Fruit fly (Drosophila melanogaster): Measurements from ENCODE around the gene Hsc70-2.

Gene Hsc70-2

DNA sequence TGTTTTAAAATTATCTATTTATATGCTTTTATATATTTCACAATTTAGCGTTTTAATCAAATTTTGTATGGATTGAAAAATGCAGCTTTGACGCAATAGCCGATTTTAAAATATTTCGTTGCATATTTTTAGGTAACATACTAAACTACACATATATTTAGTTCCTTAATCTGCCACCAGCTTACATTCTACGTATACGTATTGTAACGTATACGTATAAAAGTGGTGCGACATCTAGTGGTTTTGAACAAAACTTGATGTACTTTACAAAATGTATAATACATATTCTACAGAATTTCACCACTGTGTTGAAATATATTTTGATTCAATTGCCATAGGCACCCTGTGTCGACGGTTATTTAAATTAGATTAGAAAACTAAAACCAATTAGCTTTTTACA lies 33.7 kb downstream of the Hsc70-2 start (continued):
- TF ChIP-seq CG10209 (GFP tag; optimal IDR thresholded peaks at IDR 0.05): peak; percentile 4
- no peak for TF ChIP-seq CG2129 (GFP tag; IDR thresholded peaks at IDR 0.05; ENCODE audit: partially characterized antibody)
- peak in 1 of 2 experiments; percentile 45 for TF ChIP-seq chif (GFP tag; optimal IDR thresholded peaks at IDR 0.05)
- peak; percentile 43; the same call in 2 of the 3 replicates for TF ChIP-seq CG11456 (GFP tag; IDR thresholded peaks at IDR 0.05)
- TF ChIP-seq vvl (GFP tag; IDR thresholded peaks at IDR 0.05): peak; percentile 73
- TF ChIP-seq Med (GFP tag): peak; percentile 91
- TF ChIP-seq D19A (tag; optimal IDR thresholded peaks at IDR 0.05): no peak
- TF ChIP-seq PHDP (tag; optimal IDR thresholded peaks at IDR 0.05): peak; percentile 40
- TF ChIP-seq CG13424 (tag; optimal IDR thresholded peaks at IDR 0.05): peak; percentile 46
- peak; percentile 8 for TF ChIP-seq Chrac-16 (GFP tag; optimal IDR thresholded peaks at IDR 0.05)
- TF ChIP-seq CG12744 (GFP tag; optimal IDR thresholded peaks at IDR 0.05): peak; percentile 39
- peak; percentile 34 for TF ChIP-seq nmo (GFP tag; optimal IDR thresholded peaks at IDR 0.05)
- TF ChIP-seq CG15601 (tag; optimal IDR thresholded peaks at IDR 0.05): peak; percentile 49
- TF ChIP-seq stc (GFP tag; IDR thresholded peaks at IDR 0.05): no peak
- TF ChIP-seq Dek (tag; optimal IDR thresholded peaks at IDR 0.05): peak; percentile 30
- TF ChIP-seq CG10267 (tag; optimal IDR thresholded peaks at IDR 0.05): peak; percentile 42
- peak; percentile 7 for TF ChIP-seq slou (GFP tag; optimal IDR thresholded peaks at IDR 0.05)
- peak; percentile 90 for TF ChIP-seq Lhr (GFP tag; optimal IDR thresholded peaks at IDR 0.05)
- TF ChIP-seq pnt (GFP tag; optimal IDR thresholded peaks at IDR 0.05): peak; percentile 17
- TF ChIP-seq CG14710 (tag; optimal IDR thresholded peaks at IDR 0.05): peak; percentile 32
- peak; percentile 30 for TF ChIP-seq Sox102F (GFP tag; optimal IDR thresholded peaks at IDR 0.05)
- TF ChIP-seq Xbp1 (GFP tag; optimal IDR thresholded peaks at IDR 0.05): peak; percentile 64
- peak; percentile 90 for TF ChIP-seq Myb (GFP tag; optimal IDR thresholded peaks at IDR 0.05)
- peak; percentile 2 for TF ChIP-seq Hr3 (GFP tag; optimal IDR thresholded peaks at IDR 0.05)
- peak; percentile 50 for TF ChIP-seq yki (optimal IDR thresholded peaks at IDR 0.05)
- TF ChIP-seq CG33557 (GFP tag; optimal IDR thresholded peaks at IDR 0.05): peak; percentile 3
- TF ChIP-seq CG12104 (GFP tag; optimal IDR thresholded peaks at IDR 0.05): no peak
- peak; percentile 48 for TF ChIP-seq Hmr (GFP tag; optimal IDR thresholded peaks at IDR 0.05)
- peak; percentile 5 for TF ChIP-seq pzg (GFP tag; optimal IDR thresholded peaks at IDR 0.05)
- no peak for TF ChIP-seq CG9876 (GFP tag; optimal IDR thresholded peaks at IDR 0.05)
- peak; percentile 56 for TF ChIP-seq CG33213 (GFP tag; optimal IDR thresholded peaks at IDR 0.05)
- TF ChIP-seq CG9932 (GFP tag; IDR thresholded peaks at IDR 0.05): peak; percentile 63
- TF ChIP-seq Opbp (GFP tag; IDR thresholded peaks at IDR 0.05; ENCODE audit: partially characterized antibody): peak; percentile 43; the same call in 2 of the 3 replicates
- peak; percentile 65 for TF ChIP-seq CG2712 (tag; optimal IDR thresholded peaks at IDR 0.05)
- TF ChIP-seq CG11085 (GFP tag; IDR thresholded peaks at IDR 0.05): peak; percentile 32; the same call in 1 of the 2 replicates
- peak; percentile 80 for TF ChIP-seq amos (GFP tag; IDR thresholded peaks at IDR 0.05; ENCODE audit: partially characterized antibody)
- TF ChIP-seq bab2 (GFP tag; optimal IDR thresholded peaks at IDR 0.05): peak; percentile 5
- TF ChIP-seq CG10979 (tag; optimal IDR thresholded peaks at IDR 0.05): peak; percentile 66
- peak; percentile 20 for TF ChIP-seq CG17912 (GFP tag; optimal IDR thresholded peaks at IDR 0.05)
- no peak for TF ChIP-seq CG13894 (tag; optimal IDR thresholded peaks at IDR 0.05)
- peak; percentile 76 for TF ChIP-seq Dp (GFP tag; optimal IDR thresholded peaks at IDR 0.05)
- peak; percentile 66 for TF ChIP-seq pita (GFP tag; optimal IDR thresholded peaks at IDR 0.05)
- TF ChIP-seq HmgD (GFP tag; optimal IDR thresholded peaks at IDR 0.05): peak; percentile 15
- TF ChIP-seq inv (GFP tag; IDR thresholded peaks at IDR 0.05; ENCODE audit: partially characterized antibody): peak; percentile 46; the same call in 1 of the 2 replicates
- TF ChIP-seq grau (tag; optimal IDR thresholded peaks at IDR 0.05): peak; percentile 35
- TF ChIP-seq insv (GFP tag; optimal IDR thresholded peaks at IDR 0.05): peak in 1 of 2 experiments; percentile 74
- peak; percentile 39; the same call in 1 of the 2 replicates for TF ChIP-seq sob (GFP tag; IDR thresholded peaks at IDR 0.05)
- peak; percentile 38 for TF ChIP-seq CG9817 (tag; optimal IDR thresholded peaks at IDR 0.05)
- TF ChIP-seq B-H2 (GFP tag; optimal IDR thresholded peaks at IDR 0.05): peak; percentile 23
- TF ChIP-seq CG18262 (tag; optimal IDR thresholded peaks at IDR 0.05): peak; percentile 9

Data from whole organism, embryonic.